Fruit fly (Drosophila melanogaster) whole organism, embryonic: ENCODE data around the gene Flad1.

Source experiments
- Bteb2 ChIP-seq: fragments of 200-800 bp; sonication (Bioruptor generic); optimal IDR thresholded peaks from 2 replicates; lab custom pipeline; 2016; ENCODE audit warnings: missing biosample characterization, missing genetic modification characterization
- CG10979 ChIP-seq: fragments of 200-800 bp; sonication (Bioruptor generic); optimal IDR thresholded peaks from 2 replicates; lab custom pipeline; 2018; ENCODE audit warnings: missing biosample characterization, mild to moderate bottlenecking, missing genetic modification characterization, moderate library complexity
- CG12219 ChIP-seq: fragments of 200-800 bp; sonication (Bioruptor generic); optimal IDR thresholded peaks from 3 replicates; lab custom pipeline; 2018; ENCODE audit warnings: missing biosample characterization, mild to moderate bottlenecking, missing genetic modification characterization
- CG12744 ChIP-seq: fragments of 200-800 bp; sonication (Bioruptor generic); optimal IDR thresholded peaks from 2 replicates; lab custom pipeline; 2016; ENCODE audit warnings: missing biosample characterization, missing genetic modification characterization
- CG13287 ChIP-seq: fragments of 200-800 bp; sonication (Bioruptor generic); IDR thresholded peaks from 2 replicates; pipeline ENCODE4 v1.3.6; 2022; ENCODE audit warnings: missing biosample characterization, missing genetic modification characterization; ENCODE audit not compliant: partially characterized antibody
- CG2202 ChIP-seq: fragments of 200-800 bp; sonication (Bioruptor generic); optimal IDR thresholded peaks from 2 replicates; lab custom pipeline; 2018; ENCODE audit warnings: missing biosample characterization, mild to moderate bottlenecking, missing genetic modification characterization
- CG2889 ChIP-seq: fragments of 200-800 bp; sonication (Bioruptor generic); IDR thresholded peaks from 3 replicates; pipeline ENCODE4 v1.3.6; 2022; ENCODE audit warnings: missing biosample characterization, missing genetic modification characterization
- CG3163 ChIP-seq: fragments of 200-800 bp; sonication (Bioruptor generic); optimal IDR thresholded peaks from 3 replicates; lab custom pipeline; 2016; ENCODE audit warnings: missing biosample characterization, missing genetic modification characterization
- CG3407 ChIP-seq: fragments of 200-800 bp; sonication (Bioruptor generic); optimal IDR thresholded peaks from 2 replicates; lab custom pipeline; 2018; ENCODE audit warnings: missing biosample characterization, mild to moderate bottlenecking, missing genetic modification characterization
- CG34376 ChIP-seq: fragments of 200-800 bp; sonication (Bioruptor generic); optimal IDR thresholded peaks from 2 replicates; lab custom pipeline; 2018; ENCODE audit warnings: missing biosample characterization, mild to moderate bottlenecking, missing genetic modification characterization
- CG4328 ChIP-seq: fragments of 200-800 bp; sonication (Bioruptor generic); optimal IDR thresholded peaks from 3 replicates; lab custom pipeline; 2017; ENCODE audit warnings: missing biosample characterization, missing genetic modification reagents, missing genetic modification characterization
- CG4730 ChIP-seq: fragments of 200-800 bp; sonication (Bioruptor generic); IDR thresholded peaks from 2 replicates; pipeline ENCODE4 v1.3.6; 2022; ENCODE audit warnings: missing biosample characterization, missing genetic modification characterization
- CG6813 ChIP-seq: fragments of 200-800 bp; sonication (Bioruptor generic); optimal IDR thresholded peaks from 2 replicates; lab custom pipeline; 2017; ENCODE audit warnings: missing biosample characterization, missing genetic modification characterization, mild to moderate bottlenecking, moderate library complexity, missing genetic modification reagents
- CG8765 ChIP-seq: fragments of 200-800 bp; sonication (Bioruptor generic); IDR thresholded peaks from 2 replicates; pipeline ENCODE4 v1.3.6; 2022; ENCODE audit warnings: missing biosample characterization, missing genetic modification characterization
- CTCF ChIP-seq: fragments of 200-800 bp; sonication (Bioruptor generic); optimal IDR thresholded peaks from 2 replicates; lab custom pipeline; 2017; ENCODE audit warnings: missing biosample characterization, mild to moderate bottlenecking, missing genetic modification characterization, moderate library complexity
- CkIIα-i1 ChIP-seq: fragments of 200-800 bp; sonication (Bioruptor generic); IDR thresholded peaks from 2 replicates; pipeline ENCODE4 v1.3.6; 2022; ENCODE audit warnings: missing biosample characterization, missing genetic modification characterization
- CoRest ChIP-seq: fragments of 200-800 bp; sonication (Bioruptor generic); optimal IDR thresholded peaks from 3 replicates; lab custom pipeline; 2018; ENCODE audit warnings: missing biosample characterization, mild to moderate bottlenecking, missing genetic modification characterization, moderate library complexity
- Drgx ChIP-seq: fragments of 200-800 bp; sonication (Bioruptor generic); IDR thresholded peaks from 2 replicates; pipeline ENCODE4 v1.3.6; 2022; ENCODE audit warnings: missing biosample characterization, missing genetic modification characterization
- Hey ChIP-seq: fragments of 200-800 bp; sonication (Bioruptor generic); optimal IDR thresholded peaks from 3 replicates; lab custom pipeline; 2018; ENCODE audit warnings: missing biosample characterization, mild to moderate bottlenecking, missing genetic modification characterization
- Neu2 ChIP-seq: fragments of 200-800 bp; sonication (Bioruptor generic); optimal IDR thresholded peaks from 3 replicates; lab custom pipeline; 2016; ENCODE audit warnings: missing biosample characterization, missing genetic modification characterization, borderline replicate concordance
- Pdp1 ChIP-seq, 2 experiments: fragments of 200-800 bp; sonication (Bioruptor generic); optimal IDR thresholded peaks; 3 replicates each; lab custom pipeline; 2016; ENCODE audit warnings: missing biosample characterization in 2 of 2, missing genetic modification characterization in 2 of 2, mild to moderate bottlenecking in 1 of 2, moderate library complexity in 1 of 2
- Rfx ChIP-seq: fragments of 200-800 bp; sonication (Bioruptor generic); IDR thresholded peaks from 2 replicates; pipeline ENCODE4 v1.3.6; 2022; ENCODE audit warnings: missing biosample characterization, missing genetic modification characterization
- Scr ChIP-seq: fragments of 200-800 bp; sonication (Bioruptor generic); IDR thresholded peaks from 2 replicates; pipeline ENCODE4 v1.3.6; 2022; ENCODE audit warnings: missing biosample characterization, missing genetic modification characterization; ENCODE audit not compliant: partially characterized antibody
- Sry-β ChIP-seq: fragments of 200-800 bp; sonication (Bioruptor generic); optimal IDR thresholded peaks from 2 replicates; lab custom pipeline; 2018; ENCODE audit warnings: missing biosample characterization, mild to moderate bottlenecking, missing genetic modification characterization, moderate library complexity
- Trl ChIP-seq, 3 experiments: fragments of >200 bp in 2 of 3; fragments of 200-800 bp in 1 of 3; sonication (Bioruptor generic) in 1 of 3; optimal IDR thresholded peaks; 2 replicates in 1 of 3; 3 replicates in 2 of 3; lab custom pipeline; 2016 to 2017; ENCODE audit warnings: missing biosample characterization in 1 of 3, missing genetic modification characterization in 1 of 3
- ab ChIP-seq: fragments of 200-800 bp; sonication (Bioruptor generic); optimal IDR thresholded peaks from 2 replicates; lab custom pipeline; 2016; ENCODE audit warnings: missing biosample characterization, missing genetic modification characterization
- bsh ChIP-seq, 2 experiments: fragments of 200-800 bp; sonication (Bioruptor generic); optimal IDR thresholded peaks; 2 replicates each; lab custom pipeline; 2017 to 2018; ENCODE audit warnings: mild to moderate bottlenecking in 2 of 2, missing biosample characterization in 2 of 2, missing genetic modification characterization in 2 of 2, moderate library complexity in 1 of 2
- crol ChIP-seq: fragments of 200-800 bp; sonication (Bioruptor generic); IDR thresholded peaks from 2 replicates; pipeline ENCODE4 v1.3.6; 2022; ENCODE audit warnings: missing biosample characterization, missing genetic modification characterization
- da ChIP-seq: fragments of 200-800 bp; sonication (Bioruptor generic); optimal IDR thresholded peaks from 2 replicates; lab custom pipeline; 2016; ENCODE audit warnings: missing biosample characterization, missing genetic modification characterization
- dmrt99B ChIP-seq: fragments of 200-800 bp; sonication (Bioruptor generic); optimal IDR thresholded peaks from 2 replicates; lab custom pipeline; 2018; ENCODE audit warnings: missing biosample characterization, mild to moderate bottlenecking, missing genetic modification characterization, moderate library complexity
- exex ChIP-seq: fragments of 200-800 bp; sonication (Bioruptor generic); optimal IDR thresholded peaks from 4 replicates; lab custom pipeline; 2018; ENCODE audit warnings: missing biosample characterization, mild to moderate bottlenecking, missing genetic modification characterization, moderate library complexity
- gcm2 ChIP-seq: fragments of 200-800 bp; sonication (Bioruptor generic); optimal IDR thresholded peaks from 2 replicates; lab custom pipeline; 2016; ENCODE audit warnings: missing biosample characterization, missing genetic modification characterization
- gfzf ChIP-seq: fragments of 200-800 bp; sonication (Bioruptor generic); optimal IDR thresholded peaks from 2 replicates; lab custom pipeline; 2016; ENCODE audit warnings: missing biosample characterization, mild to moderate bottlenecking, missing genetic modification characterization, moderate library complexity
- hkb ChIP-seq, 2 experiments: fragments of 200-800 bp in 1 of 2; fragments of >200 bp in 1 of 2; sonication (Bioruptor generic) in 1 of 2; IDR thresholded peaks in 1 of 2; optimal IDR thresholded peaks in 1 of 2; 2 replicates each; pipeline versions ENCODE4 v1.3.6 to Lab custom; 2017 to 2022; ENCODE audit warnings: missing biosample characterization in 1 of 2, missing genetic modification characterization in 1 of 2
- jing ChIP-seq: fragments of 200-800 bp; sonication (Bioruptor generic); optimal IDR thresholded peaks from 2 replicates; lab custom pipeline; 2018; ENCODE audit warnings: missing biosample characterization, mild to moderate bottlenecking, missing genetic modification characterization
- kni ChIP-seq: fragments of 200-800 bp; sonication (Bioruptor generic); optimal IDR thresholded peaks from 3 replicates; lab custom pipeline; 2017; ENCODE audit warnings: mild to moderate bottlenecking, missing biosample characterization, missing genetic modification reagents, missing genetic modification characterization
- knrl ChIP-seq: fragments of 200-800 bp; sonication (Bioruptor generic); IDR thresholded peaks from 3 replicates; pipeline ENCODE4 v1.3.6; 2022; ENCODE audit warnings: missing biosample characterization, missing genetic modification characterization; ENCODE audit not compliant: partially characterized antibody
- mirr ChIP-seq: fragments of 200-800 bp; sonication (Bioruptor generic); optimal IDR thresholded peaks from 3 replicates; lab custom pipeline; 2018; ENCODE audit warnings: missing biosample characterization, mild to moderate bottlenecking, missing genetic modification characterization
- nom ChIP-seq: fragments of 200-800 bp; sonication (Bioruptor generic); optimal IDR thresholded peaks from 2 replicates; lab custom pipeline; 2017; ENCODE audit warnings: missing biosample characterization, missing genetic modification characterization, mild to moderate bottlenecking, moderate library complexity, missing genetic modification reagents
- p53 ChIP-seq: fragments of 200-800 bp; sonication (Bioruptor generic); optimal IDR thresholded peaks from 2 replicates; lab custom pipeline; 2016; ENCODE audit warnings: missing biosample characterization, missing genetic modification characterization
- pzg ChIP-seq: fragments of 200-800 bp; sonication (Bioruptor generic); optimal IDR thresholded peaks from 3 replicates; lab custom pipeline; 2018; ENCODE audit warnings: missing biosample characterization, mild to moderate bottlenecking, missing genetic modification characterization, moderate library complexity
- rib ChIP-seq: fragments of 200-800 bp; sonication (Bioruptor generic); IDR thresholded peaks from 2 replicates; pipeline ENCODE4 v1.3.6; 2022; ENCODE audit warnings: missing biosample characterization, missing genetic modification characterization
- sens-2 ChIP-seq: fragments of 200-800 bp; sonication (Bioruptor generic); IDR thresholded peaks from 2 replicates; pipeline ENCODE4 v1.3.6; 2022; ENCODE audit warnings: missing biosample characterization, missing genetic modification characterization
- slou ChIP-seq: fragments of 200-800 bp; sonication (Bioruptor generic); optimal IDR thresholded peaks from 3 replicates; lab custom pipeline; 2016; ENCODE audit warnings: missing biosample characterization, missing genetic modification characterization
- sug ChIP-seq: fragments of 200-800 bp; optimal IDR thresholded peaks from 2 replicates; lab custom pipeline; 2019; ENCODE audit warnings: missing biosample characterization, mild to moderate bottlenecking, missing genetic modification characterization, moderate library complexity
- tap ChIP-seq: fragments of 200-800 bp; optimal IDR thresholded peaks from 3 replicates; lab custom pipeline; 2019; ENCODE audit warnings: missing biosample characterization, mild to moderate bottlenecking, missing genetic modification characterization, moderate library complexity

The Flad1 gene

DNA sequence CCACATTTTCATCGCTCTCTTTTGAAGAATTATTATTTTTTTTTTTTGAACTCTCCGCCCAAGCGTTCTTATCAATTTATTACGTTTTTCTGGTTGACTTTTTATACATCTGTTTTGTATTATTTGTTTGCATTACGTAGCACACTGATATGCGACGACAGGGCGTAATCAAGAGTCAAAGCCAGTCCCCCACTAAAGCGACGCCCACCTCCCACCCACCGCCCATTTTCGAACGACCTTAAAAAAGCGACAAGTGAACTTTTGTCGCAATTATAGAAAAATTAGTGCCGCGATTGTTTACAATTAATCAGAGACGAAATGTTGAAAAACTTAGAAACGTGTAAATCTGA lies 12.5 kb downstream of the Flad1 start:
- TF ChIP-seq mirr = peak; percentile 16
- no peak for TF ChIP-seq tap (tag; lab: Kevin White, UChicago)
- TF ChIP-seq CG34376 (GFP tag; lab: Kevin White, UChicago) = peak; percentile 36
- TF ChIP-seq slou = no peak
- 0 out of 2 replicates have a peak, but pooled peaks have one; percentile 13 for TF ChIP-seq crol (GFP tag; lab: Robert Waterston, UW)
- peak; percentile 66 for TF ChIP-seq sug (tag; lab: Kevin White, UChicago)
- peak in 1 of 2 experiments; percentile 83 for TF ChIP-seq Pdp1 (GFP tag; optimal IDR thresholded peaks at IDR 0.05; lab: Kevin White, UChicago)
- peak; percentile 11 for TF ChIP-seq exex (tag; lab: Kevin White, UChicago)
- peak; percentile 10; the same call in 1 of the 2 replicates for TF ChIP-seq Drgx (GFP tag; lab: Robert Waterston, UW)

DNA sequence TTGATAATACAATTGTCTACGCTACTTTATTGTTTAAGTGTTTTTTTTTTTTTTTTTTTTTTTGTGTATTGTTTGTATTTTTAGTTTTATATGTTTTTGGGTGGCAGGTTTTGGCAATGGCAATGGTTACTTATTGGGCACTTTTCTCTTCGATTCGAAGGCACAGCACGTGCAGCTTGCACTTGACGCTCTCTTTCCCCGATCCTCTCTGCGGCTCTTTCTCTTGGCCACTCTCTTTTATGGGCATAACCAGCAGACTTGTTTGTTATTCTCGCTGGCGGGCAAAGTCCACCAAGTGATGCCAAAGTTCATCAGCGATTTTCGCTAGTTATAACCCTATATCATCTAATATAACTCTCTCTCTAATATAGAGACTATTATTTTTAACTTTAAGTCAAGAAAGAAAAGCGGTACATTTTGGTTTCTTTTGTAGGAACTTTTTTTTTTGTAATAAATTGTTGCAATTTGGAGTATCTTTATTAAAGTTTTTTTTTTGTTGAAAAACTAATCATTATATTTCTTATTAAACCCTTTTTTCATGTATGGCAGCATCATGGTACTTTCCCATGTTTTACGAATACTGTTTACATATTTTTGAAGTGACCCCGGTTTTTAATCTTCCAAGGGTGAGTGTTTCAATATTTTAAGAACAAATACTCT lies 13.0 kb downstream of the Flad1 start:
- peak; percentile 97 for TF ChIP-seq nom (GFP tag; lab: Kevin White, UChicago)
- TF ChIP-seq CG3163 (GFP tag; lab: Kevin White, UChicago) = peak; percentile 40
- peak in 1 of 2 experiments; percentile 70 for TF ChIP-seq bsh (GFP tag; optimal IDR thresholded peaks at IDR 0.05; lab: Kevin White, UChicago)
- peak; percentile 18 for TF ChIP-seq Sry-β (GFP tag; lab: Kevin White, UChicago)
- TF ChIP-seq Trl (optimal IDR thresholded peaks at IDR 0.05; lab: Kevin White, UChicago) = peak; percentile 1 to 59
- TF ChIP-seq Trl (GFP tag; optimal IDR thresholded peaks at IDR 0.05; lab: Kevin White, UChicago) = no peak
- TF ChIP-seq jing (GFP tag; lab: Kevin White, UChicago) = no peak
- TF ChIP-seq CG12744 = no peak
- TF ChIP-seq CG13287 = no peak

DNA sequence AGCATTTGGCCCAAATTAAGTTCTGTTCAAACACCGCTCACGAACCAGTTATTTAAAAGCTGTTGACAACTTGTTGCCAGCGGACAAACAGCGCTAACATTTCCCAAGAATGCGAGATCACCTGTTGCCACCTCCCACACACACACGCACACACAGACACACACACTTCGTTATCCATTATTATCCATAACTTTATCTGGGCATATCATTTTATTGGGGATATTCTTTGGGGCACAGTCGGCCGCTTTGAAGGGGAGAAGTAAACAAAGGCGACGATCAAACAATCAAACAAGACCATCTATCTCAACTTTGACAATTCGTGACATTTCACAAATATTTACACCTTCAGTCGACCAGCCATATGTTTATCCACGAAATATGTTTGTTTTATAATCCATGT lies 14.2 kb downstream of the Flad1 start:
- TF ChIP-seq Bteb2 (GFP tag; lab: Kevin White, UChicago) = no peak
- TF ChIP-seq CG10979 (tag; lab: Kevin White, UChicago) = peak; percentile 27
- TF ChIP-seq CG12219 (GFP tag; lab: Kevin White, UChicago) = peak; percentile 17
- TF ChIP-seq sens-2 (GFP tag; lab: Robert Waterston, UW) = no peak
- no peak for TF ChIP-seq da (GFP tag; lab: Kevin White, UChicago)
- peak; percentile 54 for TF ChIP-seq CG6813 (GFP tag; lab: Kevin White, UChicago)
- TF ChIP-seq CkIIα-i1 = no peak
- peak; percentile 7 for TF ChIP-seq CoRest (tag; lab: Kevin White, UChicago)
- peak; percentile 65 for TF ChIP-seq CG2202 (tag; lab: Kevin White, UChicago)
- peak; percentile 17 for TF ChIP-seq CTCF
- no peak for TF ChIP-seq CG8765
- peak; percentile 37 for TF ChIP-seq dmrt99B (tag; lab: Kevin White, UChicago)
- no peak for TF ChIP-seq CG4730
- TF ChIP-seq gcm2 = no peak
- no peak for TF ChIP-seq Hey (tag; lab: Kevin White, UChicago)
- TF ChIP-seq rib (GFP tag; lab: Robert Waterston, UW) = no peak
- no peak for TF ChIP-seq hkb (optimal IDR thresholded peaks at IDR 0.05; lab: Kevin White, UChicago)
- TF ChIP-seq hkb (GFP tag; IDR thresholded peaks at IDR 0.05; lab: Robert Waterston, UW) = 0 out of 2 replicates have a peak, but pooled peaks have one; percentile 19
- no peak for TF ChIP-seq Scr
- peak; percentile 0 for TF ChIP-seq CG4328
- no peak for TF ChIP-seq CG2889 (GFP tag; lab: Robert Waterston, UW)
- peak; percentile 8 for TF ChIP-seq CG3407 (GFP tag; lab: Kevin White, UChicago)
- no peak for TF ChIP-seq ab (GFP tag; lab: Kevin White, UChicago)
- peak; percentile 51 for TF ChIP-seq kni (GFP tag; lab: Kevin White, UChicago)
- no peak for TF ChIP-seq pzg
- TF ChIP-seq Rfx = peak; percentile 12; the same call in 1 of the 2 replicates
- TF ChIP-seq knrl (GFP tag; lab: Robert Waterston, UW) = no peak
- TF ChIP-seq Neu2 (GFP tag; lab: Kevin White, UChicago) = no peak
- no peak for TF ChIP-seq gfzf (GFP tag; lab: Kevin White, UChicago)
- TF ChIP-seq p53 (GFP tag; lab: Kevin White, UChicago) = peak; percentile 16
